Fruit fly (Drosophila melanogaster): Measurements from ENCODE around the gene fzy.
A peak's percentile ranks its signal among the peaks of the same experiment; 100 is the strongest.

fzy gene

DNA sequence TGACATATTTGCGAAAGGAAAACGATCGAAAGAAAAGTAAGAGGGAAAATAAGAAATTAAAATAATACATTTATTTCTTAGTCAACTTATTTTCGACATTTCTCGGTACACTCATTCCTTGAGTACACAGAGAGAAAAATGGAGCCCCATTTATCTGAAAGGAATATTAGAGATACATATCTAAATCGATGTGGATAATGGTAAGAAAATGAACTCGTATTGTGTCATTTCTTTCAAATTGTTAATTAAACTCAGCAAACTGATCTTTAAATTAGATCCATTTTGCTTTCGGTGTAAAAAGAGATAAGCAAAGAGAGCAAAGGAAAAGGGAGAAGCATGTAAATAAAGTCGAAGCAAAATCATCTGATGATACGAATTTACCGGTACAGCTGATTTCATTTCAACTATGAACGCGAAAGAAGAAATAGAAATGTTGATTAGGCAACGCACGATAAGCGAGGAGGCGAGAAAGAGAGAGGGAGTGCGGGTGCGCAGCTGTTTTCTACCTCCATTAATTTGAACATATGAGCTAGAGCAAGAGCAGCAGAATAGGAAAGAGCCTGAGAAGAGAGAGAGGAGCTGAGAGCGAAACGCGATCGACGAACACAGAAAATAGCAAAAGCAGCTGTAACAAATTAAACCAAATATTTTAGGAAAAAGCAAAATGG is 24.9 kb upstream of the fzy start:
- TF ChIP-seq CG32264 (GFP tag; optimal IDR thresholded peaks at IDR 0.05) (peak; percentile 83), pan (optimal IDR thresholded peaks at IDR 0.05) (no peak), Myc (optimal IDR thresholded peaks at IDR 0.05) (no peak), sage (GFP tag; optimal IDR thresholded peaks at IDR 0.05) (peak; percentile 77), Dif (GFP tag; optimal IDR thresholded peaks at IDR 0.05; ENCODE audit: partially characterized antibody) (peak; percentile 39), Sp1 (GFP tag; optimal IDR thresholded peaks at IDR 0.05) (peak; percentile 89), Jra (GFP tag; optimal IDR thresholded peaks at IDR 0.05) (peak; percentile 60), Abd-B (GFP tag; optimal IDR thresholded peaks at IDR 0.05) (no peak), h (GFP tag; optimal IDR thresholded peaks at IDR 0.05) (peak; percentile 91), N (GFP tag; optimal IDR thresholded peaks at IDR 0.05) (no peak), foxo (GFP tag; optimal IDR thresholded peaks at IDR 0.05) (peak; percentile 33 to 89), lola (GFP tag; optimal IDR thresholded peaks at IDR 0.05) (no peak), usp (GFP tag; optimal IDR thresholded peaks at IDR 0.05) (no peak), sv (GFP tag; optimal IDR thresholded peaks at IDR 0.05) (peak; percentile 51), HLH106 (tag; optimal IDR thresholded peaks at IDR 0.05) (peak; percentile 92), GATAd (GFP tag; optimal IDR thresholded peaks at IDR 0.05) (peak; percentile 2), Hr78 (GFP tag; optimal IDR thresholded peaks at IDR 0.05) (no peak), CrebA (GFP tag; optimal IDR thresholded peaks at IDR 0.05; ENCODE audit: borderline replicate concordance) (peak; percentile 48), Vsx2 (GFP tag; optimal IDR thresholded peaks at IDR 0.05; ENCODE audit: partially characterized antibody) (no peak), brk (GFP tag; optimal IDR thresholded peaks at IDR 0.05) (peak; percentile 37), dsf (GFP tag; optimal IDR thresholded peaks at IDR 0.05; ENCODE audit: borderline replicate concordance) (peak; percentile 11), Hr83 (GFP tag; optimal IDR thresholded peaks at IDR 0.05; ENCODE audit: poor library complexity, severe bottlenecking) (no peak), Hnf4 (GFP tag; optimal IDR thresholded peaks at IDR 0.05) (peak; percentile 84), CG9705 (GFP tag; optimal IDR thresholded peaks at IDR 0.05) (peak; percentile 63), dmrt93B (GFP tag; optimal IDR thresholded peaks at IDR 0.05) (peak; percentile 72), ey (GFP tag; optimal IDR thresholded peaks at IDR 0.05) (peak; percentile 89), Rel (GFP tag; optimal IDR thresholded peaks at IDR 0.05) (no peak), Rel (tag; optimal IDR thresholded peaks at IDR 0.05) (peak; percentile 56), fru (GFP tag; optimal IDR thresholded peaks at IDR 0.05) (peak; percentile 81), OdsH (GFP tag; optimal IDR thresholded peaks at IDR 0.05) (peak; percentile 80), br (GFP tag; optimal IDR thresholded peaks at IDR 0.05) (peak; percentile 90), dl (GFP tag; optimal IDR thresholded peaks at IDR 0.05; ENCODE audit: insufficient read depth in 1 of 2, partially characterized antibody in 2 of 2) (peak in 1 of 2 experiments; percentile 33), jim (GFP tag; optimal IDR thresholded peaks at IDR 0.05) (no peak), psq (GFP tag; optimal IDR thresholded peaks at IDR 0.05) (peak; percentile 74), Dfd (GFP tag; optimal IDR thresholded peaks at IDR 0.05) (no peak), rgr (GFP tag; optimal IDR thresholded peaks at IDR 0.05) (peak; percentile 91), Mio (GFP tag; optimal IDR thresholded peaks at IDR 0.05) (peak; percentile 17), tai (GFP tag; optimal IDR thresholded peaks at IDR 0.05) (peak; percentile 71)

DNA sequence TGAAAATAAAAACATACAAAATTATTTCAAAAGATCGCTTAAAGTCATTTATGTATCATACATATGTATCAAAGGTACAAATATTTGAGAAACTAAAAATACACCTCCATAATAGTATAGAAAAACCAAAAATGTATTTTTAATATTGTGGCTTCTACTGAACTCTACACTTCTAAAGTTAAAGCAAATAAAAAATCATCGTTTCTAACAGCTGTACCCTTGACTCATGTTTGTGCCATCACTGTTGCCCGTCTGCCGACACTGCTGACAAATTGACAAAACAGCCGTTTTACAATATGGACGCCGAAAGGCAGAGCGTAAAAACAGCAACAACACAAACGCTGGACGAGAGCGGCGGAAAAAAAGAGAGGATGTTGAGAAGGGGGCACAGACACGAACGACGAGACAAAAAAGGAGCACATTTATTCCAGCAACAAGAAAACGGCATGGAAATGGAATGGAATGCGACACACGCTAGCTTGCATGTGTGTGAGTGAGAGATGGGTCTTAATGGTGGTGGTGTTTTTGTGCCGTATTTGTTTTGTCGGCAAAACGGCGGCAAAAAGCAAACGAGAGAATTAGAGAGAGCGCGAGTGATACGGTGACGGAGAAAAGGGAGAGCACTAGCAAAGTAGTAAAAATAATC is 24.3 kb upstream of the fzy start:
- TF ChIP-seq Myc (optimal IDR thresholded peaks at IDR 0.05) (no peak), sv (GFP tag; optimal IDR thresholded peaks at IDR 0.05) (peak; percentile 41), OdsH (GFP tag; optimal IDR thresholded peaks at IDR 0.05) (peak; percentile 47), lola (GFP tag; optimal IDR thresholded peaks at IDR 0.05) (no peak), CrebA (GFP tag; optimal IDR thresholded peaks at IDR 0.05; ENCODE audit: borderline replicate concordance) (peak; percentile 86), sage (GFP tag; optimal IDR thresholded peaks at IDR 0.05) (peak; percentile 70), Mio (GFP tag; optimal IDR thresholded peaks at IDR 0.05) (no peak), usp (GFP tag; optimal IDR thresholded peaks at IDR 0.05) (no peak), dsf (GFP tag; optimal IDR thresholded peaks at IDR 0.05; ENCODE audit: borderline replicate concordance) (peak; percentile 42), woc (GFP tag; optimal IDR thresholded peaks at IDR 0.05) (no peak), dl (GFP tag; optimal IDR thresholded peaks at IDR 0.05; ENCODE audit: insufficient read depth in 1 of 2, partially characterized antibody in 2 of 2) (peak; percentile 53 to 72), brk (GFP tag; optimal IDR thresholded peaks at IDR 0.05) (peak; percentile 72), foxo (GFP tag; optimal IDR thresholded peaks at IDR 0.05) (peak; percentile 61 to 74), pan (optimal IDR thresholded peaks at IDR 0.05) (no peak), CG32264 (GFP tag; optimal IDR thresholded peaks at IDR 0.05) (peak; percentile 40), Dfd (GFP tag; optimal IDR thresholded peaks at IDR 0.05) (no peak), Hr83 (GFP tag; optimal IDR thresholded peaks at IDR 0.05; ENCODE audit: poor library complexity, severe bottlenecking) (peak; percentile 57), Sp1 (GFP tag; optimal IDR thresholded peaks at IDR 0.05) (peak; percentile 51), Jra (GFP tag; optimal IDR thresholded peaks at IDR 0.05) (peak; percentile 50), jim (GFP tag; optimal IDR thresholded peaks at IDR 0.05) (no peak), Hr78 (GFP tag; optimal IDR thresholded peaks at IDR 0.05) (no peak), br (GFP tag; optimal IDR thresholded peaks at IDR 0.05) (peak; percentile 72), psq (GFP tag; optimal IDR thresholded peaks at IDR 0.05) (peak; percentile 93), GATAd (GFP tag; optimal IDR thresholded peaks at IDR 0.05) (no peak), Rel (GFP tag; optimal IDR thresholded peaks at IDR 0.05) (no peak), Rel (tag; optimal IDR thresholded peaks at IDR 0.05) (peak; percentile 44), CG9705 (GFP tag; optimal IDR thresholded peaks at IDR 0.05) (no peak), Dif (GFP tag; optimal IDR thresholded peaks at IDR 0.05; ENCODE audit: partially characterized antibody) (peak; percentile 82), rgr (GFP tag; optimal IDR thresholded peaks at IDR 0.05) (peak; percentile 70), Vsx2 (GFP tag; optimal IDR thresholded peaks at IDR 0.05; ENCODE audit: partially characterized antibody) (no peak), N (GFP tag; optimal IDR thresholded peaks at IDR 0.05) (no peak), dmrt93B (GFP tag; optimal IDR thresholded peaks at IDR 0.05) (peak; percentile 21), Hnf4 (GFP tag; optimal IDR thresholded peaks at IDR 0.05) (peak; percentile 17), HLH106 (tag; optimal IDR thresholded peaks at IDR 0.05) (peak; percentile 59), h (GFP tag; optimal IDR thresholded peaks at IDR 0.05) (peak; percentile 63), fru (GFP tag; optimal IDR thresholded peaks at IDR 0.05) (peak; percentile 69), ey (GFP tag; optimal IDR thresholded peaks at IDR 0.05) (peak; percentile 46), tai (GFP tag; optimal IDR thresholded peaks at IDR 0.05) (no peak), Abd-B (GFP tag; optimal IDR thresholded peaks at IDR 0.05) (no peak)
